Worm (Caenorhabditis elegans) whole organism, L4/young adult: Measurements from ENCODE around the gene F23B2.7.
"Not testable (repeated sequence)": the region's sequence is repeated elsewhere in the genome, so short reads cannot be mapped to it uniquely, and the experiment has no call there.

ENCODE experiments used
- W03F9.2 ChIP-seq: fragments of 150-350 bp; optimal IDR thresholded peaks from 2 replicates; lab custom pipeline; 2014; ENCODE audit warnings: missing biosample characterization, missing genetic modification characterization
- dao-5 ChIP-seq: sonication (generic microtip); optimal IDR thresholded peaks from 2 replicates; lab custom pipeline; 2016; ENCODE audit warnings: missing genotype, missing genetic modification characterization, moderate library complexity, missing compliant biosample characterization
- him-1 ChIP-seq: sonication (generic microtip); optimal IDR thresholded peaks from 2 replicates; lab custom pipeline; 2016; ENCODE audit warnings: missing genotype, missing genetic modification reagents, missing genetic modification characterization, missing compliant biosample characterization

F23B2.7 gene

DNA sequence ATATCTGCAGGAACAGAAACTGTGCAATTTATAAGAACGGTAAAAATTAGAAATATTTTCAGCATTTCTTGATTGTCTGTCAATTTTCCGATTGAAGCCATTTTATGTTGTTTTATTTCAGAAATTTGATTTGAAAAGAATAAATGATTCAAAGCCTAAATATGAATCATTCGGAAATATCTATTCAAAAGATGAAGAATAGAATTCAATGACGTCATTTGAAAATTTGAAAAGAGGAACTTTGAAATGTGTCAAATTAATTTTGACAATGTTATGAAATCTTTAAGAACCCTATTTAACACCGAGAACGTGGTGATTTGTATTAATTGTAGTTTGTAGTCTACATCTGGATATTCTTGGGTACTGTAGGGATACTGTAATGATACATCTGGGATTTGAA lies 42.2 kb downstream of the F23B2.7 start, which contains the start of gene C46C2.5:
Gene C46C2.5, minus strand, starts transcription at position 101 of the 400 bp plus-strand sequence.
- no peak for TF ChIP-seq dao-5 (tag; lab: Kevin White, UChicago)

DNA sequence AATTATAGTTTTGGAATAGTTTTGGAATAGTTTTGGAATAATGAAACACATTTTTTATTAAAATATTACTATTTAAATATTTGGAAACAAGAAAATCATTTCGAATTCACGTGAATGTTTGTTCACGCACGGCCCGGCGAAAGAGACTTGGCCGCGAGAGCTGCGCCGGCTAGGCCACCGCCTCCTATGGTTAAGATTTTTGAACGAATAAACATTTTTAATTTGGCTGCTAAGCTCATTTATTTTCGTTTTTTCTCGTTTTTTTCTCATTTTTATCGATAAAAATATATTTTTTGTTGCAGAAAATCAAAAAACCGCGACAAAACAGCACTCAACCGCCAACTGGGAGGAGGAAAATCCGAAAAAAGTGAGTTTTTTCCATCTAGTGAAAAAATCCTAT lies 44.2 kb downstream of the F23B2.7 start, which contains the start of gene C46C2.7:
Gene C46C2.7, plus strand, starts transcription at position 301 of the 400 bp plus-strand sequence.
- not testable (repeated sequence) for TF ChIP-seq dao-5, him-1, W03F9.2 (tag; lab: Kevin White, UChicago)

DNA sequence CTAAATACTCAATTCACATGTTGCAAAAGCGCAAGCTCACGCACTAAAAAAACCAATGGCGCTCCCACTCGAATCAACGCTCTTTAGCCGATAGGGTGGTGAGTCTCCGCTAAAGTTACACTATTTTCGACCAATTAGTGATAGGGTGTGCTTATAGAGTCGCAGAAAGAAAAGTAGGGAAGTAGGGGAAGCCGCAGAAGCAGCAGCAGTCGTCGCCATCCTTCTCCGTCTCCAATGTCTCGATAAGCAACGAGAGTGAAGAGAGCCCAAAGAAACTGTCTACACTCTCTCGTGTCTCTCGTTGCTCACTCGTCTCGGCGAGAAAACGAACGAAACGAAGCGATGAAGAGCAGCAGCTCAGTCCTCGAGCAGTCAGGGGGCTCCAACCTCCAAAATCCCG lies 46.5 kb downstream of the F23B2.7 start:
- peak; percentile 48 for TF ChIP-seq him-1 (tag; lab: Kevin White, UChicago)
- peak; percentile 16 for TF ChIP-seq W03F9.2 (tag; lab: Kevin White, UChicago)
- no peak for TF ChIP-seq dao-5 (tag; lab: Kevin White, UChicago)

DNA sequence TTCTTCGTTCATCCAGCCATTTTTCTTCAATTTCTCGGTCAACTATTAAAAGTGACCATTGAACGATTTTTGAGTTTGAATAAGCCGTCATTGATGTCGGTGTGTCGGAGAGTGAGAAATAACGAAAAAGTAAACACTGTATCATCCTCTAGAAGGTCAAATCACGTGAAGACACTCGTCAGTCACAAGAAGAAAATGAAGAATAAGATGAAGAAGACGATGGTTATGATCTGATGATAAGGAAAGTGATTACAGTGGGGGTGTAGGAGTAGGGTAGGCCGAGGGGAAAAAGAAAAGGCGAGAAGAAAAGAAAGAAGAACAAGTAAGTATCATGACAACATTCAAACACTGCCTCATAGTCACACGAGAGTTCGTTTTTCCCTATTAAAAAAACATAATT lies 47.9 kb downstream of the F23B2.7 start:
- TF ChIP-seq W03F9.2 (tag; lab: Kevin White, UChicago): peak; percentile 11
- no peak for TF ChIP-seq him-1 (tag; lab: Kevin White, UChicago)
- no peak for TF ChIP-seq dao-5 (tag; lab: Kevin White, UChicago)

DNA sequence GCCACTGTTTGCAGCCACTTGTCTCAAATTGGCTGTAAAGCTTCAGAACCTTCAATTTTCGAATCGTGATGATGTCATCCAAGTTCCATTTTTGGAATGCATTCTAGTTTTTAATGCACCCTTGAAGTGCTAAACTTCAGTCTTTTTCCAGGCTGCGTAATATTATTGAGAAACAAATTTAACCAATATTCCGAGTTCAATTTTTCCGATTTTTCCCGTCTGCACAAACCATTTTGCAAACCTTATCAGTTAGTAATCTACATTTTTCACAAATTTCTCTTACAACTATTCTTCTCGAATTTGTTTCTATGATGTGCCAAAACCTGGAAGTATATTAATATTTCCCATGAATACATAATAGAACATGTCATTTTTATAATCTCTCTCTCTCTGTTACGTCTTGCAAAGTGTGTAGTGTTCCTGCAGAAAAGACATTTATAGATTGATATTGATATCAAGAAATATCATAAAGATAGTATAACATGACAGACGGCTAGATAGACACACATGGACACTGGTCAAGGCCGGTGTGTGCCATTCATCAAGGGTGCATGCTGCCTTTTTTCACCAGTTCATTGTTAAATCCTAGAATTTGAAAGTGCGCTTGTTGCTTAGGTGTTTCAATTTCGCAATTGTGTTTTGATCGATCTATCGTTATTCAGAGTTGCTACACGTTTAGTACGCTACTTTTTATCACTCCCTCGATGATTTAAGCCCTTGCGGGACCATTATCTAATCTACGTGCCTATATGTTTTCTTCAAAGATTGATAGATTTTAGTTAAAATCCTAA lies 49.1 kb downstream of the F23B2.7 start:
- TF ChIP-seq dao-5 (tag; lab: Kevin White, UChicago): no peak
- no peak for TF ChIP-seq W03F9.2 (tag; lab: Kevin White, UChicago)
- TF ChIP-seq him-1 (tag; lab: Kevin White, UChicago): no peak

DNA sequence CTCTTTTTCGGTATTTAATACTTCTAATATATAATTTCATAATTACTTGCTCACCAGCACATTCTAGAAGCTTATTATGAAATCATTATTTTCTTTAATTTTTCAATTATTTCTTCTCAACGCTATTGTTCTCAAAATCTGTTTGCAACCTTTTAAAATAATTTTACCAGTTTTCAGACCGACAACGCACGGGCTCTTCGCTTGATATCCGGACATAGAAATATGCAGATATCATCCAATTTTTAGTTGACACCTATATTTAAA lies 49.6 kb downstream of the F23B2.7 start, which contains the start of gene wnk-1:
Gene wnk-1, plus strand, starts transcription at position 165 of the 264 bp plus-strand sequence.
- no peak for TF ChIP-seq him-1 (tag; lab: Kevin White, UChicago)
- no peak for TF ChIP-seq dao-5 (tag; lab: Kevin White, UChicago)
- TF ChIP-seq W03F9.2 (tag; lab: Kevin White, UChicago): no peak
